Worm (Caenorhabditis elegans): ENCODE measurements around the gene mdt-4.

ce11 chrII:4948118-4948517, 4.4 kb upstream of the mdt-4 start:
- TF ChIP-seq ref-1 (GFP tag; conservative IDR thresholded peaks at IDR 0.05) (no peak), klf-2 (GFP tag; conservative IDR thresholded peaks at IDR 0.05) (no peak), flt-1 (GFP tag; IDR thresholded peaks at IDR 0.05) (no peak), med-1 (GFP tag; optimal IDR thresholded peaks at IDR 0.05; ENCODE audit: insufficient read depth) (no peak), cog-1 (tag; optimal IDR thresholded peaks at IDR 0.05) (no peak), tab-1 (GFP tag; IDR thresholded peaks at IDR 0.05) (no peak)

All from whole organism, midembryonic.